Worm (Caenorhabditis elegans) whole organism, late embryonic: ENCODE data around the gene C14E2.1.

Experiments
- C38D4.7 ChIP-seq: fragments of 200-800 bp; sonication (Bioruptor generic); optimal IDR thresholded peaks from 2 replicates; lab custom pipeline; 2018; ENCODE audit warnings: mild to moderate bottlenecking, missing genetic modification characterization, moderate library complexity, missing compliant biosample characterization
- F13H6.1 ChIP-seq: sonication (generic microtip); optimal IDR thresholded peaks from 2 replicates; lab custom pipeline; 2016; ENCODE audit warnings: missing genetic modification characterization, missing compliant biosample characterization
- ahr-1 ChIP-seq: sonication (generic microtip); optimal IDR thresholded peaks from 2 replicates; lab custom pipeline; 2016; ENCODE audit warnings: missing genetic modification characterization, missing compliant biosample characterization
- ama-1 ChIP-seq: fragments of 150-350 bp; optimal IDR thresholded peaks from 2 replicates; lab custom pipeline; 2014
- ceh-34 ChIP-seq: sonication (generic microtip); optimal IDR thresholded peaks from 2 replicates; lab custom pipeline; 2016; ENCODE audit warnings: mild to moderate bottlenecking, missing genetic modification characterization, missing compliant biosample characterization
- hlh-8 ChIP-seq: sonication (generic microtip); optimal IDR thresholded peaks from 2 replicates; lab custom pipeline; 2016; ENCODE audit warnings: missing genotype, missing genetic modification characterization, missing compliant biosample characterization
- lin-11 ChIP-seq: fragments of 200-800 bp; sonication (Bioruptor generic); optimal IDR thresholded peaks from 2 replicates; lab custom pipeline; 2018; ENCODE audit warnings: mild to moderate bottlenecking, missing genetic modification characterization, missing compliant biosample characterization
- nhr-11 ChIP-seq: fragments of 150-350 bp; optimal IDR thresholded peaks from 2 replicates; lab custom pipeline; 2014; ENCODE audit warnings: missing biosample characterization, missing genetic modification characterization
- npax-4 ChIP-seq: sonication (generic microtip); optimal IDR thresholded peaks from 2 replicates; lab custom pipeline; 2016; ENCODE audit warnings: missing genetic modification characterization, missing compliant biosample characterization
- pat-9 ChIP-seq: fragments of 200-800 bp; sonication (Bioruptor generic); optimal IDR thresholded peaks from 2 replicates; lab custom pipeline; 2018; ENCODE audit warnings: mild to moderate bottlenecking, missing genetic modification characterization, moderate library complexity, missing compliant biosample characterization
- rnt-1 ChIP-seq: sonication (generic microtip); optimal IDR thresholded peaks from 2 replicates; lab custom pipeline; 2016; ENCODE audit warnings: missing genetic modification characterization, missing compliant biosample characterization
- sox-4 ChIP-seq: sonication (generic microtip); optimal IDR thresholded peaks from 2 replicates; lab custom pipeline; 2017; ENCODE audit warnings: mild to moderate bottlenecking, missing genetic modification characterization, inconsistent platforms, missing compliant biosample characterization
- tbx-2 ChIP-seq: sonication (generic microtip); optimal IDR thresholded peaks from 2 replicates; lab custom pipeline; 2016; ENCODE audit warnings: missing genetic modification characterization, missing compliant biosample characterization

ce11 chrX:1850525-1850924, 24.3 kb downstream of the C14E2.1 start:
- TF ChIP-seq ama-1 (lab: Kevin White, UChicago) (no peak), nhr-11 (tag; lab: Kevin White, UChicago) (no peak), hlh-8 (no peak), ceh-34 (tag; lab: Kevin White, UChicago) (no peak), rnt-1 (tag; lab: Kevin White, UChicago) (no peak), tbx-2 (no peak), sox-4 (tag; lab: Kevin White, UChicago) (no peak), lin-11 (tag; lab: Kevin White, UChicago) (no peak), C38D4.7 (GFP tag; lab: Kevin White, UChicago) (no peak), npax-4 (no peak), ahr-1 (tag; lab: Kevin White, UChicago) (no peak), F13H6.1 (tag; lab: Kevin White, UChicago) (no peak), pat-9 (tag; lab: Kevin White, UChicago) (no peak)
